Fruit fly (Drosophila melanogaster): ENCODE data around the gene CG31954.

CG31954 gene

DNA sequence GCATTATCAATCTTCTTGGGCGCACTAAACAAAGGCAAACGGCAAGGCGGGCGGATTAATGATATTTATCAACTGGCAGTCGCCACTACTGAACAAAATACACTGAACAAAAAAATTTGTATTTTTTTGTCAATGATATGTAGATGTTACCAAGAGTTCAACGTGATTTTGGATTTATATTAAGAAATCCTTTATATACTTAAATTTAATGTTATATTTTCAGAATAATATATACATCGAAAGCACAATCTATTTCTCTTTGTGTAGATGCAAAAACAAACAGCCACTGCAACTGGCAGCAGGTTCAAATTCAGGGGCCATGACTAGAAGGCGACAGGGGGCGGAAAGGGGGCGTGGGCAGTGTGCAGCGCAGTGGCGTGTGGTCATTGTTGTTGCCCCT, 27.2 kb downstream of the CG31954 start (continued):
- no peak for TF ChIP-seq Blimp-1 (GFP tag; optimal IDR thresholded peaks at IDR 0.05)
- peak; percentile 69 for TF ChIP-seq CG11294 (GFP tag; IDR thresholded peaks at IDR 0.05)
- TF ChIP-seq achi (GFP tag; optimal IDR thresholded peaks at IDR 0.05): peak; percentile 61
- peak in 1 of 2 experiments; percentile 21 for TF ChIP-seq ss (GFP tag; optimal IDR thresholded peaks at IDR 0.05)
- peak; percentile 15 for TF ChIP-seq CG11762 (GFP tag; optimal IDR thresholded peaks at IDR 0.05; ENCODE audit: insufficient read depth)
- TF ChIP-seq CG4318 (GFP tag; optimal IDR thresholded peaks at IDR 0.05): peak; percentile 64
- TF ChIP-seq CG1621 (tag; optimal IDR thresholded peaks at IDR 0.05): no peak
- TF ChIP-seq Met (GFP tag; optimal IDR thresholded peaks at IDR 0.05): no peak
- TF ChIP-seq CG8632 (GFP tag; optimal IDR thresholded peaks at IDR 0.05): peak; percentile 29
- TF ChIP-seq svp (GFP tag): peak; percentile 43
- no peak for TF ChIP-seq Ets96B (tag; optimal IDR thresholded peaks at IDR 0.05)
- no peak for TF ChIP-seq CG34406 (GFP tag; optimal IDR thresholded peaks at IDR 0.05)
- no peak for TF ChIP-seq esn (GFP tag; optimal IDR thresholded peaks at IDR 0.05)
- TF ChIP-seq CG6163 (GFP tag; IDR thresholded peaks at IDR 0.05): peak; percentile 74
- peak; percentile 63 for TF ChIP-seq CG6808 (GFP tag; optimal IDR thresholded peaks at IDR 0.05)
- no peak for TF ChIP-seq CG31627 (GFP tag; optimal IDR thresholded peaks at IDR 0.05)
- no peak for TF ChIP-seq Eip93F (GFP tag; optimal IDR thresholded peaks at IDR 0.05)
- peak; percentile 2 for TF ChIP-seq CG8319 (GFP tag; optimal IDR thresholded peaks at IDR 0.05)
- peak; percentile 22 for TF ChIP-seq CG9139 (GFP tag; optimal IDR thresholded peaks at IDR 0.05)
- peak; percentile 47 for TF ChIP-seq dsx (GFP tag; optimal IDR thresholded peaks at IDR 0.05; ENCODE audit: poor library complexity, severe bottlenecking)
- peak; percentile 72 for TF ChIP-seq CG6276 (GFP tag; optimal IDR thresholded peaks at IDR 0.05)
- no peak for TF ChIP-seq CG3032 (tag; optimal IDR thresholded peaks at IDR 0.05)
- TF ChIP-seq Smox (GFP tag; optimal IDR thresholded peaks at IDR 0.05): no peak
- TF ChIP-seq eg (GFP tag; IDR thresholded peaks at IDR 0.05): peak; percentile 90

DNA sequence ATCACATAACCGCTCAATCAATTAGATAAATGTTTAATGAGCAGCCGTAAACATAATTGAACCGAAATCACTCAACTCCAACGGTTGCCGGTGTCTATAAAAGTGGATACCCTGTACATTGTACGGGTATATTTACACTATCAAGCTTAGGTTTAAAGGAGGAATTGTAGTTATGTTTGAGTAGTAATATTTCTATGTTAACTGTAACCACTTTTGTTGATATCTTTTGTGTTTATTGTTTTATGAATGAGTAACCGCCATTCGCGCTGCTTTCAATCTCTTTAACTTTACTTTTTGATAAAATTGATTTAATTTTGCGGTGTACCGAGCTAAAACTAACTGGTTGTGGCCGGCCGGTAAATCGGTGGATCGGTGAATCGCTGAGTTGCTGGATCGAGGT, 27.9 kb downstream of the CG31954 start:
- TF ChIP-seq Sox15 (GFP tag; optimal IDR thresholded peaks at IDR 0.05): no peak
- peak; percentile 53; the same call in 1 of the 2 replicates for TF ChIP-seq Gug (GFP tag; IDR thresholded peaks at IDR 0.05)
- TF ChIP-seq CG6854 (GFP tag; optimal IDR thresholded peaks at IDR 0.05): no peak
- TF ChIP-seq net (GFP tag; optimal IDR thresholded peaks at IDR 0.05): peak; percentile 26
- no peak for TF ChIP-seq CG6792 (GFP tag; optimal IDR thresholded peaks at IDR 0.05)
- TF ChIP-seq fkh (GFP tag; optimal IDR thresholded peaks at IDR 0.05): no peak
- no peak for TF ChIP-seq salr (GFP tag; optimal IDR thresholded peaks at IDR 0.05)
- peak; percentile 39 for TF ChIP-seq CG11762 (GFP tag; optimal IDR thresholded peaks at IDR 0.05; ENCODE audit: insufficient read depth)
- TF ChIP-seq CG3032 (tag; optimal IDR thresholded peaks at IDR 0.05): no peak
- TF ChIP-seq fd59A (GFP tag; optimal IDR thresholded peaks at IDR 0.05): no peak
- TF ChIP-seq CG11294 (GFP tag; IDR thresholded peaks at IDR 0.05): peak; percentile 50
- no peak for TF ChIP-seq Ets21C (GFP tag; optimal IDR thresholded peaks at IDR 0.05)
- no peak for TF ChIP-seq CG6808 (GFP tag; optimal IDR thresholded peaks at IDR 0.05)
- peak; percentile 78 for TF ChIP-seq CG6276 (GFP tag; optimal IDR thresholded peaks at IDR 0.05)
- TF ChIP-seq CG3919 (GFP tag; optimal IDR thresholded peaks at IDR 0.05): peak; percentile 13
- no peak for TF ChIP-seq svp (GFP tag)
- no peak for TF ChIP-seq CG1621 (tag; optimal IDR thresholded peaks at IDR 0.05)
- no peak for TF ChIP-seq vri (GFP tag; optimal IDR thresholded peaks at IDR 0.05)
- TF ChIP-seq Ets96B (tag; optimal IDR thresholded peaks at IDR 0.05): no peak
- peak; percentile 82 for TF ChIP-seq Hr4 (GFP tag; optimal IDR thresholded peaks at IDR 0.05)
- no peak for TF ChIP-seq Eip75B (GFP tag; optimal IDR thresholded peaks at IDR 0.05)
- TF ChIP-seq achi (GFP tag; optimal IDR thresholded peaks at IDR 0.05): peak; percentile 35
- no peak for TF ChIP-seq cyc (GFP tag; optimal IDR thresholded peaks at IDR 0.05)
- TF ChIP-seq CG10669 (GFP tag; optimal IDR thresholded peaks at IDR 0.05): no peak
- TF ChIP-seq fd85E (GFP tag; optimal IDR thresholded peaks at IDR 0.05): no peak
- TF ChIP-seq CG7368 (GFP tag; optimal IDR thresholded peaks at IDR 0.05): no peak
- TF ChIP-seq CG6163 (GFP tag; IDR thresholded peaks at IDR 0.05): peak; percentile 48; the same call in 2 of the 3 replicates
- no peak for TF ChIP-seq ss (GFP tag; optimal IDR thresholded peaks at IDR 0.05)
- TF ChIP-seq CG10631 (GFP tag; optimal IDR thresholded peaks at IDR 0.05): no peak
- no peak for TF ChIP-seq CG16779 (tag; optimal IDR thresholded peaks at IDR 0.05)
- TF ChIP-seq CG32006 (GFP tag; optimal IDR thresholded peaks at IDR 0.05): peak; percentile 74
- no peak for TF ChIP-seq spab (GFP tag; optimal IDR thresholded peaks at IDR 0.05)
- TF ChIP-seq Met (GFP tag; optimal IDR thresholded peaks at IDR 0.05): no peak
- TF ChIP-seq Smox (GFP tag; optimal IDR thresholded peaks at IDR 0.05): no peak
- TF ChIP-seq lz (GFP tag; optimal IDR thresholded peaks at IDR 0.05): no peak
- no peak for TF ChIP-seq Sox14 (GFP tag; optimal IDR thresholded peaks at IDR 0.05)
- TF ChIP-seq Eip93F (GFP tag; optimal IDR thresholded peaks at IDR 0.05): no peak
- peak; percentile 84 for TF ChIP-seq CG8119 (GFP tag; IDR thresholded peaks at IDR 0.05)

Measured in whole organism, prepupa.